Fruit fly (Drosophila melanogaster) whole organism, embryonic: ENCODE results near the gene EMC5.

Experiments used
- Abd-B ChIP-seq: fragments of 200-800 bp; sonication (Bioruptor generic); optimal IDR thresholded peaks from 2 replicates; lab custom pipeline; 2018; ENCODE audit warnings: missing biosample characterization, mild to moderate bottlenecking, missing genetic modification characterization, moderate library complexity
- Ada2b ChIP-seq: fragments of 200-800 bp; sonication (Bioruptor generic); IDR thresholded peaks from 2 replicates; pipeline ENCODE4 v1.3.6; 2022; ENCODE audit warnings: missing biosample characterization, missing genetic modification characterization
- Bdp1 ChIP-seq: fragments of 200-800 bp; sonication (Bioruptor generic); optimal IDR thresholded peaks from 3 replicates; lab custom pipeline; 2016; ENCODE audit warnings: missing biosample characterization, missing genetic modification characterization
- CG10147 ChIP-seq: fragments of 200-800 bp; sonication (Bioruptor generic); optimal IDR thresholded peaks from 2 replicates; lab custom pipeline; 2019; ENCODE audit warnings: missing biosample characterization, mild to moderate bottlenecking, missing genetic modification characterization, moderate library complexity
- CG1024 ChIP-seq: fragments of 200-800 bp; sonication (Bioruptor generic); IDR thresholded peaks from 2 replicates; pipeline ENCODE4 v1.3.6; 2022; ENCODE audit warnings: missing biosample characterization, missing genetic modification characterization
- CG11085 ChIP-seq: fragments of 200-800 bp; sonication (Bioruptor generic); IDR thresholded peaks from 2 replicates; pipeline ENCODE4 v1.3.6; 2022; ENCODE audit warnings: missing biosample characterization, missing genetic modification characterization
- CG12659 ChIP-seq: fragments of 200-800 bp; sonication (Bioruptor generic); optimal IDR thresholded peaks from 3 replicates; lab custom pipeline; 2017; ENCODE audit warnings: mild to moderate bottlenecking, missing biosample characterization, missing genetic modification reagents, missing genetic modification characterization
- CG12942 ChIP-seq: fragments of 200-800 bp; sonication (Bioruptor generic); optimal IDR thresholded peaks from 3 replicates; lab custom pipeline; 2016; ENCODE audit warnings: missing biosample characterization, missing genetic modification characterization
- CG1603 ChIP-seq: fragments of 200-800 bp; sonication (Bioruptor generic); optimal IDR thresholded peaks from 2 replicates; lab custom pipeline; 2019; ENCODE audit warnings: missing biosample characterization, mild to moderate bottlenecking, missing genetic modification characterization, moderate library complexity
- CG31224 ChIP-seq: fragments of 200-800 bp; sonication (Bioruptor generic); IDR thresholded peaks from 2 replicates; pipeline ENCODE4 v1.3.6; 2022; ENCODE audit warnings: missing biosample characterization, missing genetic modification characterization
- CG3163 ChIP-seq: fragments of 200-800 bp; sonication (Bioruptor generic); optimal IDR thresholded peaks from 3 replicates; lab custom pipeline; 2016; ENCODE audit warnings: missing biosample characterization, missing genetic modification characterization
- CG3838 ChIP-seq: fragments of 200-800 bp; sonication (Bioruptor generic); optimal IDR thresholded peaks from 3 replicates; lab custom pipeline; 2016; ENCODE audit warnings: missing biosample characterization, missing genetic modification characterization
- CG3847 ChIP-seq: fragments of 200-800 bp; sonication (Bioruptor generic); IDR thresholded peaks from 2 replicates; pipeline ENCODE4 v1.3.6; 2022; ENCODE audit warnings: missing biosample characterization, missing genetic modification characterization
- CG5245 ChIP-seq: fragments of 200-800 bp; sonication (Bioruptor generic); optimal IDR thresholded peaks from 3 replicates; lab custom pipeline; 2016; ENCODE audit warnings: missing biosample characterization, missing genetic modification characterization
- CG6683 ChIP-seq: fragments of 200-800 bp; sonication (Bioruptor generic); optimal IDR thresholded peaks from 2 replicates; lab custom pipeline; 2017; ENCODE audit warnings: missing biosample characterization, mild to moderate bottlenecking, missing genetic modification characterization, missing genetic modification reagents
- CG9932 ChIP-seq: fragments of 200-800 bp; sonication (Bioruptor generic); IDR thresholded peaks from 2 replicates; pipeline ENCODE4 v1.3.6; 2022; ENCODE audit warnings: missing biosample characterization, missing genetic modification characterization
- CoRest ChIP-seq: fragments of 200-800 bp; sonication (Bioruptor generic); optimal IDR thresholded peaks from 3 replicates; lab custom pipeline; 2018; ENCODE audit warnings: missing biosample characterization, mild to moderate bottlenecking, missing genetic modification characterization, moderate library complexity
- Dbx ChIP-seq: fragments of 200-800 bp; sonication (Bioruptor generic); IDR thresholded peaks from 3 replicates; pipeline ENCODE4 v1.3.6; 2022; ENCODE audit warnings: missing biosample characterization, missing genetic modification characterization
- Dfd ChIP-seq, 2 experiments: fragments of >200 bp; optimal IDR thresholded peaks; 2 replicates each; lab custom pipeline; 2017; ENCODE audit warnings: missing biosample characterization in 2 of 2, missing genetic modification characterization in 2 of 2
- Doc3 ChIP-seq: fragments of 200-800 bp; sonication (Bioruptor generic); IDR thresholded peaks from 3 replicates; pipeline ENCODE4 v1.3.6; 2022; ENCODE audit warnings: missing biosample characterization, missing genetic modification characterization; ENCODE audit not compliant: partially characterized antibody
- Drgx ChIP-seq: fragments of 200-800 bp; sonication (Bioruptor generic); IDR thresholded peaks from 2 replicates; pipeline ENCODE4 v1.3.6; 2022; ENCODE audit warnings: missing biosample characterization, missing genetic modification characterization
- H2.0 ChIP-seq: fragments of 200-800 bp; sonication (Bioruptor generic); IDR thresholded peaks from 2 replicates; pipeline ENCODE4 v1.3.6; 2022; ENCODE audit warnings: missing biosample characterization, missing genetic modification characterization
- Med ChIP-seq: fragments of 200-800 bp; sonication (Bioruptor generic); peaks from one replicate; lab custom pipeline; 2016; ENCODE audit warnings: missing biosample characterization, missing genetic modification characterization, mild to moderate bottlenecking, inconsistent platforms, moderate library complexity
- Myb ChIP-seq: fragments of 200-800 bp; sonication (Bioruptor generic); optimal IDR thresholded peaks from 2 replicates; lab custom pipeline; 2016; ENCODE audit warnings: missing biosample characterization, missing genetic modification characterization
- NC2α ChIP-seq: fragments of 200-800 bp; sonication (Bioruptor generic); optimal IDR thresholded peaks from 2 replicates; lab custom pipeline; 2016; ENCODE audit warnings: missing biosample characterization, missing genetic modification characterization
- Pdp1 ChIP-seq, 2 experiments: fragments of 200-800 bp; sonication (Bioruptor generic); optimal IDR thresholded peaks; 3 replicates each; lab custom pipeline; 2016; ENCODE audit warnings: missing biosample characterization in 2 of 2, missing genetic modification characterization in 2 of 2, mild to moderate bottlenecking in 1 of 2, moderate library complexity in 1 of 2
- Ptx1 ChIP-seq: fragments of 200-800 bp; sonication (Bioruptor generic); IDR thresholded peaks from 2 replicates; pipeline ENCODE4 v1.3.6; 2022; ENCODE audit warnings: missing biosample characterization, missing genetic modification characterization
- Side ChIP-seq: fragments of 200-800 bp; sonication (Bioruptor generic); optimal IDR thresholded peaks from 2 replicates; lab custom pipeline; 2016; ENCODE audit warnings: missing biosample characterization, missing genetic modification characterization
- Taf1 ChIP-seq: fragments of 200-800 bp; sonication (Bioruptor generic); IDR thresholded peaks from 2 replicates; pipeline ENCODE4 v1.3.6; 2022; ENCODE audit warnings: missing biosample characterization, missing genetic modification characterization
- al ChIP-seq: fragments of 200-800 bp; sonication (Bioruptor generic); IDR thresholded peaks from 2 replicates; pipeline ENCODE4 v1.3.6; 2022; ENCODE audit warnings: missing biosample characterization, missing genetic modification characterization
- ato ChIP-seq: fragments of 200-800 bp; sonication (Bioruptor generic); IDR thresholded peaks from 2 replicates; pipeline ENCODE4 v1.3.6; 2022; ENCODE audit warnings: missing biosample characterization, missing genetic modification characterization; ENCODE audit not compliant: partially characterized antibody
- cas ChIP-seq: fragments of 200-800 bp; sonication (Bioruptor generic); IDR thresholded peaks from 2 replicates; pipeline ENCODE4 v1.3.6; 2022; ENCODE audit warnings: missing biosample characterization, missing genetic modification characterization
- cg ChIP-seq: fragments of 200-800 bp; sonication (Bioruptor generic); optimal IDR thresholded peaks from 3 replicates; lab custom pipeline; 2019; ENCODE audit warnings: missing biosample characterization, mild to moderate bottlenecking, missing genetic modification characterization, moderate library complexity
- corto ChIP-seq: fragments of 200-800 bp; sonication (Bioruptor generic); optimal IDR thresholded peaks from 2 replicates; lab custom pipeline; 2016; ENCODE audit warnings: missing biosample characterization, mild to moderate bottlenecking, missing genetic modification characterization, moderate library complexity
- fd3F ChIP-seq: fragments of 200-800 bp; sonication (Bioruptor generic); optimal IDR thresholded peaks from 2 replicates; lab custom pipeline; 2018; ENCODE audit warnings: missing biosample characterization, mild to moderate bottlenecking, missing genetic modification characterization, moderate library complexity
- fu2 ChIP-seq: fragments of 200-800 bp; sonication (Bioruptor generic); optimal IDR thresholded peaks from 2 replicates; lab custom pipeline; 2016; ENCODE audit warnings: missing biosample characterization, missing genetic modification characterization
- knrl ChIP-seq: fragments of 200-800 bp; sonication (Bioruptor generic); IDR thresholded peaks from 3 replicates; pipeline ENCODE4 v1.3.6; 2022; ENCODE audit warnings: missing biosample characterization, missing genetic modification characterization; ENCODE audit not compliant: partially characterized antibody
- lab ChIP-seq: fragments of 200-800 bp; sonication (Bioruptor generic); optimal IDR thresholded peaks from 3 replicates; lab custom pipeline; 2017; ENCODE audit warnings: missing biosample characterization, missing genetic modification characterization, mild to moderate bottlenecking, moderate library complexity, missing genetic modification reagents
- nerfin-2 ChIP-seq: fragments of 200-800 bp; sonication (Bioruptor generic); IDR thresholded peaks from 2 replicates; pipeline ENCODE4 v1.3.6; 2022; ENCODE audit warnings: missing biosample characterization, missing genetic modification characterization; ENCODE audit not compliant: partially characterized antibody
- oc ChIP-seq: fragments of 200-800 bp; sonication (Bioruptor generic); optimal IDR thresholded peaks from 2 replicates; lab custom pipeline; 2018; ENCODE audit warnings: missing biosample characterization, mild to moderate bottlenecking, missing genetic modification characterization, moderate library complexity
- pan ChIP-seq, 4 experiments: fragments of >200 bp in 3 of 4; fragments of 200-800 bp in 1 of 4; sonication (Bioruptor generic) in 1 of 4; optimal IDR thresholded peaks in 3 of 4; IDR thresholded peaks in 1 of 4; 2 replicates each; pipeline versions ENCODE4 v1.3.6 to Lab custom; 2017 to 2022; ENCODE audit warnings: missing biosample characterization in 2 of 4, missing genetic modification characterization in 2 of 4, mixed read lengths in 1 of 4
- scrt ChIP-seq: fragments of 200-800 bp; sonication (Bioruptor generic); optimal IDR thresholded peaks from 2 replicates; lab custom pipeline; 2018; ENCODE audit warnings: missing biosample characterization, mild to moderate bottlenecking, missing genetic modification characterization, moderate library complexity
- sna ChIP-seq: fragments of 200-800 bp; sonication (Bioruptor generic); IDR thresholded peaks from 2 replicates; pipeline ENCODE4 v1.3.6; 2022; ENCODE audit warnings: missing biosample characterization, missing genetic modification characterization; ENCODE audit not compliant: partially characterized antibody
- stc ChIP-seq: fragments of 200-800 bp; sonication (Bioruptor generic); IDR thresholded peaks from 2 replicates; pipeline ENCODE4 v1.3.6; 2022; ENCODE audit warnings: missing biosample characterization, missing genetic modification characterization
- sug ChIP-seq: fragments of 200-800 bp; optimal IDR thresholded peaks from 2 replicates; lab custom pipeline; 2019; ENCODE audit warnings: missing biosample characterization, mild to moderate bottlenecking, missing genetic modification characterization, moderate library complexity
- tgo ChIP-seq: fragments of 200-800 bp; sonication (Bioruptor generic); IDR thresholded peaks from 3 replicates; pipeline ENCODE4 v1.3.6; 2022; ENCODE audit warnings: missing biosample characterization, missing genetic modification characterization
- tx ChIP-seq: fragments of 200-800 bp; sonication (Bioruptor generic); optimal IDR thresholded peaks from 2 replicates; lab custom pipeline; 2016; ENCODE audit warnings: missing biosample characterization, missing genetic modification characterization
- vvl ChIP-seq: fragments of 200-800 bp; sonication (Bioruptor generic); IDR thresholded peaks from 2 replicates; pipeline ENCODE4 v1.3.6; 2022; ENCODE audit warnings: missing biosample characterization, missing genetic modification characterization

The EMC5 gene

DNA sequence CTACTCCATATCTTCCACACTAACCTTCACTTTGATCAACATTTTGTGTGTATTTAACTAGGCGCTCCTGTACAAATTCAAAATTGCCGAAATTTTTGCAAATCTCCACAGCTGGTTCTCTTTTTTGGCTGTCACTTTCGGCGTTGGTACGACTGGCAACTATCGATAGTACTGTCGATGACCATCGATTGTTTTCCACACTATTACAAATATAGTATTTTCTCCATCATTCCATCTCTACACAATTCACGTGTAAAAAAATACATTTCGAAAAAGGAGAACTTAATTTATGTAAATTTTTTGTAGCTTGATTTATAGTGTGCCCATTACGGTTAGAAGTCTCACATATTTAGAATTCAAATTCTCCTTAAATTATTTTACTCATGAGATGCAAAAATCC, 35.8 kb upstream of the EMC5 start, which contains the start of gene Nedd8 (continued):
- peak; percentile 30; the same call in 1 of the 2 replicates for TF ChIP-seq CG9932 (GFP tag; lab: Robert Waterston, UW)
- peak; percentile 66 for TF ChIP-seq nerfin-2 (GFP tag; lab: Robert Waterston, UW)
- no peak for TF ChIP-seq CG12942 (GFP tag; lab: Kevin White, UChicago)
- TF ChIP-seq cas (GFP tag; lab: Robert Waterston, UW) = no peak
- no peak for TF ChIP-seq CG3847 (GFP tag; lab: Robert Waterston, UW)
- peak; percentile 54 for TF ChIP-seq CG3163
- no peak for TF ChIP-seq CG3838 (GFP tag; lab: Kevin White, UChicago)
- TF ChIP-seq Drgx = no peak
- 0 out of 3 replicates have a peak, but pooled peaks have one; percentile 30 for TF ChIP-seq Dbx (GFP tag; lab: Robert Waterston, UW)
- peak; percentile 68 for TF ChIP-seq CG1603 (tag; lab: Kevin White, UChicago)
- peak; percentile 71 for TF ChIP-seq CG12659 (GFP tag; lab: Kevin White, UChicago)
- peak; percentile 71 for TF ChIP-seq Med (GFP tag; lab: Kevin White, UChicago)
- TF ChIP-seq vvl (GFP tag; lab: Robert Waterston, UW) = peak; percentile 86
- TF ChIP-seq CG6683 (GFP tag; lab: Kevin White, UChicago) = no peak
- no peak for TF ChIP-seq fu2 (GFP tag; lab: Kevin White, UChicago)
- peak; percentile 87 for TF ChIP-seq sna (GFP tag; lab: Robert Waterston, UW)
- no peak for TF ChIP-seq cg (GFP tag; lab: Kevin White, UChicago)
- peak in 1 of 2 experiments; percentile 13 for TF ChIP-seq Pdp1 (GFP tag; optimal IDR thresholded peaks at IDR 0.05; lab: Kevin White, UChicago)
- peak; percentile 70 for TF ChIP-seq ato

- TF ChIP-seq CG11085 (GFP tag; lab: Robert Waterston, UW) (no peak), tgo (no peak; the same call in 2 of the 3 replicates), CoRest (tag; lab: Kevin White, UChicago) (peak; percentile 43), CG10147 (GFP tag; lab: Kevin White, UChicago) (peak; percentile 14), scrt (no peak), tx (no peak), sug (tag; lab: Kevin White, UChicago) (no peak), Pdp1 (GFP tag; optimal IDR thresholded peaks at IDR 0.05; lab: Kevin White, UChicago) (peak in 1 of 2 experiments; percentile 89), lab (no peak), Bdp1 (GFP tag; lab: Kevin White, UChicago) (no peak), CG31224 (GFP tag; lab: Robert Waterston, UW) (no peak), Myb (GFP tag; lab: Kevin White, UChicago) (no peak), Abd-B (no peak), pan (optimal IDR thresholded peaks at IDR 0.05; lab: Kevin White, UChicago) (no peak), pan (GFP tag; optimal IDR thresholded peaks at IDR 0.05 in 1 of 2, IDR thresholded peaks at IDR 0.05 in 1 of 2) (no peak), Ada2b (GFP tag; lab: Robert Waterston, UW) (no peak), CG1024 (GFP tag; lab: Robert Waterston, UW) (no peak), H2.0 (GFP tag; lab: Robert Waterston, UW) (no peak), Side (GFP tag; lab: Kevin White, UChicago) (no peak), knrl (GFP tag; lab: Robert Waterston, UW) (no peak), Dfd (GFP tag; optimal IDR thresholded peaks at IDR 0.05; lab: Kevin White, UChicago) (no peak), oc (tag; lab: Kevin White, UChicago) (no peak), NC2α (GFP tag; lab: Kevin White, UChicago) (no peak), Doc3 (GFP tag; lab: Robert Waterston, UW) (no peak), corto (GFP tag; lab: Kevin White, UChicago) (no peak), Ptx1 (GFP tag; lab: Robert Waterston, UW) (0 out of 2 replicates have a peak, but pooled peaks have one; percentile 13), Taf1 (GFP tag; lab: Robert Waterston, UW) (no peak), CG5245 (GFP tag; lab: Kevin White, UChicago) (no peak), stc (GFP tag; lab: Robert Waterston, UW) (no peak), al (GFP tag; lab: Robert Waterston, UW) (no peak), fd3F (GFP tag; lab: Kevin White, UChicago) (peak; percentile 38)
Measured at dm6 chr2L:18953512-18954254, 33.8 kb upstream of the EMC5 start.
